Worm (Caenorhabditis elegans) whole organism, early embryonic: ENCODE data around the gene ttr-7.

Experiments
- B0310.2 ChIP-seq: sonication (generic microtip); optimal IDR thresholded peaks from 2 replicates; lab custom pipeline; 2016; ENCODE audit warnings: mild to moderate bottlenecking, missing genetic modification characterization, missing compliant biosample characterization
- F13C5.2 ChIP-seq: sonication (generic microtip); optimal IDR thresholded peaks from 2 replicates; lab custom pipeline; 2017; ENCODE audit warnings: mild to moderate bottlenecking, missing genetic modification characterization, inconsistent platforms, missing compliant biosample characterization
- aly-1 ChIP-seq: sonication (generic microtip); optimal IDR thresholded peaks from 2 replicates; lab custom pipeline; 2016; ENCODE audit warnings: missing genetic modification characterization, missing compliant biosample characterization
- ama-1 ChIP-seq: fragments of 150-350 bp; optimal IDR thresholded peaks from 2 replicates; lab custom pipeline; 2014
- ceh-13 ChIP-seq: fragments of 200-800 bp; sonication (Bioruptor generic); optimal IDR thresholded peaks from 2 replicates; lab custom pipeline; 2018; ENCODE audit warnings: mild to moderate bottlenecking, missing genetic modification characterization, missing compliant biosample characterization
- ceh-36 ChIP-seq: sonication (generic microtip); optimal IDR thresholded peaks from 2 replicates; lab custom pipeline; 2016; ENCODE audit warnings: missing genetic modification characterization, inconsistent platforms, missing compliant biosample characterization
- ets-7 ChIP-seq: sonication (generic microtip); optimal IDR thresholded peaks from 2 replicates; lab custom pipeline; 2016; ENCODE audit warnings: missing genotype, missing genetic modification characterization, missing compliant biosample characterization
- flt-1 ChIP-seq: fragments of 200-800 bp; sonication (Bioruptor generic); IDR thresholded peaks from 2 replicates; pipeline ENCODE4 v1.3.6; 2022; ENCODE audit warnings: missing genetic modification characterization, missing compliant biosample characterization
- hmbx-1 ChIP-seq: sonication (generic microtip); optimal IDR thresholded peaks from 2 replicates; lab custom pipeline; 2016; ENCODE audit warnings: mild to moderate bottlenecking, missing genetic modification characterization, missing compliant biosample characterization
- hmg-4 ChIP-seq: fragments of 200-800 bp; sonication (Bioruptor generic); optimal IDR thresholded peaks from 2 replicates; lab custom pipeline; 2018; ENCODE audit warnings: mild to moderate bottlenecking, missing genetic modification characterization, missing compliant biosample characterization
- hnd-1 ChIP-seq: sonication (generic microtip); optimal IDR thresholded peaks from 2 replicates; lab custom pipeline; 2016; ENCODE audit warnings: missing genetic modification characterization, missing compliant biosample characterization
- pes-1 ChIP-seq: fragments of 200-800 bp; sonication (Bioruptor generic); IDR thresholded peaks from 2 replicates; pipeline ENCODE4 v1.3.6; 2022; ENCODE audit warnings: missing genetic modification reagents, missing genetic modification characterization, missing compliant biosample characterization
- scrt-1 ChIP-seq: fragments of 200-800 bp; sonication (Bioruptor generic); IDR thresholded peaks from 2 replicates; pipeline ENCODE4 v1.3.6; 2022; ENCODE audit warnings: missing genetic modification characterization, missing compliant biosample characterization
- sea-1 ChIP-seq: fragments of 200-800 bp; sonication (Bioruptor generic); conservative IDR thresholded peaks from 2 replicates; pipeline ENCODE4 v1.3.6; 2022; ENCODE audit warnings: missing genetic modification characterization, missing compliant biosample characterization
- tbx-11 ChIP-seq: fragments of 200-800 bp; sonication (Bioruptor generic); IDR thresholded peaks from 2 replicates; pipeline ENCODE4 v1.3.6; 2022; ENCODE audit warnings: missing genetic modification characterization, missing compliant biosample characterization
- tbx-37 ChIP-seq: fragments of 200-800 bp; sonication (Bioruptor generic); conservative IDR thresholded peaks from 2 replicates; pipeline ENCODE4 v1.3.6; 2022; ENCODE audit warnings: missing genetic modification reagents, missing genetic modification characterization, missing compliant biosample characterization
- tra-4 ChIP-seq: sonication (generic microtip); optimal IDR thresholded peaks from 2 replicates; lab custom pipeline; 2017; ENCODE audit warnings: missing genetic modification characterization, missing compliant biosample characterization

Gene ttr-7

ce11 chrIII:628942-629341 lies 23.1 kb downstream of the ttr-7 start:
- TF ChIP-seq pes-1 (GFP tag; lab: Robert Waterston, UW) (peak; percentile 62; the same call in 1 of the 2 replicates), scrt-1 (GFP tag; lab: Robert Waterston, UW) (peak; percentile 75), tbx-37 (GFP tag; lab: Robert Waterston, UW) (peak; percentile 47), tbx-11 (GFP tag; lab: Robert Waterston, UW) (peak; percentile 46; the same call in 1 of the 2 replicates)

ce11 chrIII:631421-631820 lies 25.6 kb downstream of the ttr-7 start, which contains the start of gene T19C3.6:
TSS of gene T19C3.6 (minus strand) at chrIII:631521.
- no peak for TF ChIP-seq tbx-37 (GFP tag; lab: Robert Waterston, UW)
- no peak for TF ChIP-seq ets-7
- TF ChIP-seq B0310.2 (tag; lab: Kevin White, UChicago), result no peak
- no peak for TF ChIP-seq F13C5.2 (tag; lab: Kevin White, UChicago)
- TF ChIP-seq hmg-4, result no peak

- peak; percentile 12 for TF ChIP-seq F13C5.2 (tag; lab: Kevin White, UChicago)
- TF ChIP-seq ets-7, result no peak
These were observed 28.8 kb downstream of the ttr-7 start, which contains the start of gene fem-2 for ce11 chrIII:634618-635017. TSS of gene fem-2 (minus strand) at chrIII:634626.

ce11 chrIII:636067-636466 lies 30.3 kb downstream of the ttr-7 start, which contains the start of gene T19C3.7:
TSS of gene T19C3.7 (minus strand) at chrIII:636167.
- TF ChIP-seq ceh-13 (GFP tag; lab: Kevin White, UChicago) (no peak), tbx-37 (GFP tag; lab: Robert Waterston, UW) (no peak), tbx-11 (GFP tag; lab: Robert Waterston, UW) (no peak), sea-1 (GFP tag; lab: Robert Waterston, UW) (no peak), ama-1 (lab: Kevin White, UChicago) (no peak), scrt-1 (GFP tag; lab: Robert Waterston, UW) (no peak)

ce11 chrIII:638319-638718 lies 32.5 kb downstream of the ttr-7 start, which contains the start of gene sbds-1:
TSS of gene sbds-1 (minus strand) at chrIII:638419.
- TF ChIP-seq hmbx-1 (no peak), tbx-37 (GFP tag; lab: Robert Waterston, UW) (no peak), aly-1 (tag; lab: Kevin White, UChicago) (no peak), B0310.2 (tag; lab: Kevin White, UChicago) (no peak), ceh-13 (GFP tag; lab: Kevin White, UChicago) (no peak), tra-4 (no peak)

ce11 chrIII:640198-640803 lies 34.5 kb downstream of the ttr-7 start, which contains the start of the genes tag-266 and tag-267:
TSS of gene tag-266 (minus strand) at chrIII:640226.
TSS of gene tag-267 (plus strand) at chrIII:640790.
- TF ChIP-seq B0310.2 (tag; lab: Kevin White, UChicago) (peak; percentile 59), sea-1 (GFP tag; lab: Robert Waterston, UW) (no peak), ceh-36 (no peak), scrt-1 (GFP tag; lab: Robert Waterston, UW) (no peak), pes-1 (GFP tag; lab: Robert Waterston, UW) (peak; percentile 78), hmg-4 (no peak), tbx-11 (GFP tag; lab: Robert Waterston, UW) (peak; percentile 71), F13C5.2 (tag; lab: Kevin White, UChicago) (peak; percentile 87), ama-1 (lab: Kevin White, UChicago) (no peak), ets-7 (no peak), ceh-13 (GFP tag; lab: Kevin White, UChicago) (peak; percentile 40), tbx-37 (GFP tag; lab: Robert Waterston, UW) (peak; percentile 58), tra-4 (peak; percentile 18), flt-1 (GFP tag; lab: Robert Waterston, UW) (peak; percentile 35; the same call in 1 of the 2 replicates), hmbx-1 (peak; percentile 56), aly-1 (tag; lab: Kevin White, UChicago) (no peak), hnd-1 (peak; percentile 63)

ce11 chrIII:641759-642158 lies 36.0 kb downstream of the ttr-7 start, which contains the start of gene W06E11.1:
TSS of gene W06E11.1 (plus strand) at chrIII:642059.
- no peak for TF ChIP-seq ama-1 (lab: Kevin White, UChicago)
- TF ChIP-seq aly-1 (tag; lab: Kevin White, UChicago), result no peak
- TF ChIP-seq F13C5.2 (tag; lab: Kevin White, UChicago), result no peak
- TF ChIP-seq hmbx-1, result no peak

DNA sequence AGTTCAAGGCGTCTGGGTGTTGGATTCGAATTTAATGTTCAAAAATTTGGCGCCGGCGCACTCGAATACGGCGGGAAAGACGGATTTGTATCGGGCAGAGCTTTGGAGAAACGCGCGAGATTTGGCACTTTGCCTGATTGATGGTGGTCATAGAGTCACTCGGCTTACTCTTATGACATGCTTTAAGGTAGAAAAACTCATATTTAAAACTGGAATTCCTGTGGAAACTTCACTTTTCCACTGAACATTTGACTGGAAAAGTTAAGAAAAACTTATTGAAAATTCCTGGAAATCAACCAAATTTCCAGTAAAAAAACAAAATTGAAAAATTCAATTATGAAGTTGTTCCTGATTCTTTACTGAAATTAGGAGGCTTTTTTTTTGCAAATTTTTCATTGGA lies 38.9 kb downstream of the ttr-7 start:
- no peak for TF ChIP-seq sea-1 (GFP tag; lab: Robert Waterston, UW)
- no peak for TF ChIP-seq scrt-1 (GFP tag; lab: Robert Waterston, UW)
- TF ChIP-seq ceh-36, result no peak

DNA sequence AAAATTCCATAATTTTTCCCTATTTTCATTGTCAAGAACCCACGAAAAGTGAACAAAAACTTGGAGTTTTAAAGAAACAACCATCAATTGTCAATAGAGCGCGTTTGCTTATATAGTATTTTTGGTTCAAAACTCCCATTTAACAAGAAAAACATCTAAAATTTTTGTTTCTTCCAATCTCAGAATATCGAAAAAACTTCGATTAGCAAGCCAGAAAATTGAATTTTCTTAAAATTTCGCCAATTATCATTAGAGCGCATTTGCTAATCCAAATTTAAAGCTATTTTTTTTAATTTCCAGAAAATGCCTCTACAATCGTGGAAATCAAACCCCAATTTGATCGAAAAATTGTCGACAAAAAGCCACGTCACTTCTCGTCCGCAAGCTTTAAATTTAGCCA lies 40.6 kb downstream of the ttr-7 start, which contains the start of gene orai-1:
orai-1 (plus strand) TSS at position 301 of the 400 bp plus-strand sequence.
- no peak for TF ChIP-seq tbx-11 (GFP tag; lab: Robert Waterston, UW)
- TF ChIP-seq ama-1 (lab: Kevin White, UChicago), result no peak
- TF ChIP-seq tbx-37 (GFP tag; lab: Robert Waterston, UW), result no peak
- no peak for TF ChIP-seq aly-1 (tag; lab: Kevin White, UChicago)
- TF ChIP-seq F13C5.2 (tag; lab: Kevin White, UChicago), result no peak
- no peak for TF ChIP-seq ets-7
- no peak for TF ChIP-seq hnd-1
- no peak for TF ChIP-seq hmbx-1
- no peak for TF ChIP-seq pes-1 (GFP tag; lab: Robert Waterston, UW)
- no peak for TF ChIP-seq hmg-4
- TF ChIP-seq scrt-1 (GFP tag; lab: Robert Waterston, UW), result no peak
- TF ChIP-seq ceh-13 (GFP tag; lab: Kevin White, UChicago), result no peak
- TF ChIP-seq flt-1 (GFP tag; lab: Robert Waterston, UW), result no peak
- TF ChIP-seq sea-1 (GFP tag; lab: Robert Waterston, UW), result no peak
